Worm (Caenorhabditis elegans): ENCODE results near the gene srv-10.

Gene srv-10

ce11 chrV:13411225-13411991, 12.3 kb upstream of the srv-10 start:
- TF ChIP-seq sma-3 (GFP tag; optimal IDR thresholded peaks at IDR 0.05) (no peak), ama-1 (optimal IDR thresholded peaks at IDR 0.05) (peak; percentile 67), crh-2 (tag; optimal IDR thresholded peaks at IDR 0.05) (no peak), alr-1 (tag; optimal IDR thresholded peaks at IDR 0.05) (no peak), blmp-1 (tag; optimal IDR thresholded peaks at IDR 0.05; ENCODE audit: insufficient read depth) (peak; percentile 65), ceh-16 (tag; optimal IDR thresholded peaks at IDR 0.05) (no peak), egl-27 (tag; optimal IDR thresholded peaks at IDR 0.05) (no peak), sem-4 (tag; optimal IDR thresholded peaks at IDR 0.05) (no peak), fos-1 (tag; optimal IDR thresholded peaks at IDR 0.05) (no peak), elt-1 (tag; optimal IDR thresholded peaks at IDR 0.05) (no peak), unc-55 (GFP tag; optimal IDR thresholded peaks at IDR 0.05) (no peak), snpc-4 (tag; optimal IDR thresholded peaks at IDR 0.05) (no peak), F13H6.1 (tag; optimal IDR thresholded peaks at IDR 0.05) (no peak), ztf-11 (tag; optimal IDR thresholded peaks at IDR 0.05) (no peak), elt-3 (tag; optimal IDR thresholded peaks at IDR 0.05) (peak; percentile 68)

ce11 chrV:13411992-13412298, 11.8 kb upstream of the srv-10 start:
- TF ChIP-seq elt-3 (tag; optimal IDR thresholded peaks at IDR 0.05) (no peak), nhr-25 (tag; optimal IDR thresholded peaks at IDR 0.05) (peak; percentile 78), crh-2 (tag; optimal IDR thresholded peaks at IDR 0.05) (no peak), nhr-11 (tag; optimal IDR thresholded peaks at IDR 0.05) (no peak), nhr-21 (tag; optimal IDR thresholded peaks at IDR 0.05) (peak; percentile 1), mab-5 (tag; optimal IDR thresholded peaks at IDR 0.05) (no peak)

- TF ChIP-seq F13H6.1 (tag; optimal IDR thresholded peaks at IDR 0.05) = no peak
- TF ChIP-seq dmd-4 (tag; optimal IDR thresholded peaks at IDR 0.05) = no peak
- TF ChIP-seq ama-1 (optimal IDR thresholded peaks at IDR 0.05) = no peak
- peak; percentile 3 for TF ChIP-seq blmp-1 (tag; optimal IDR thresholded peaks at IDR 0.05; ENCODE audit: insufficient read depth)
- peak; percentile 47 for TF ChIP-seq nhr-21 (tag; optimal IDR thresholded peaks at IDR 0.05)
- no peak for TF ChIP-seq sma-9 (GFP tag; optimal IDR thresholded peaks at IDR 0.05)
- TF ChIP-seq sma-9 (tag; optimal IDR thresholded peaks at IDR 0.05) = no peak
- TF ChIP-seq peb-1 (tag; optimal IDR thresholded peaks at IDR 0.05) = peak; percentile 38
- TF ChIP-seq sem-4 (tag; optimal IDR thresholded peaks at IDR 0.05) = no peak
- TF ChIP-seq nhr-11 (tag; optimal IDR thresholded peaks at IDR 0.05) = no peak
- TF ChIP-seq ZK546.5 (tag; optimal IDR thresholded peaks at IDR 0.05) = no peak
- TF ChIP-seq unc-55 (GFP tag; optimal IDR thresholded peaks at IDR 0.05) = no peak
These were observed 10.4 kb upstream of the srv-10 start for ce11 chrV:13413301-13413700.

- TF ChIP-seq sma-3 (GFP tag; optimal IDR thresholded peaks at IDR 0.05) (no peak), peb-1 (tag; optimal IDR thresholded peaks at IDR 0.05) (peak; percentile 24), nhr-129 (tag; optimal IDR thresholded peaks at IDR 0.05) (no peak)
These were observed 9.1 kb upstream of the srv-10 start, which contains the start of gene cut-2 for ce11 chrV:13414585-13414984. cut-2 (plus strand) TSS chrV:13414949.

- TF ChIP-seq fos-1 (tag; optimal IDR thresholded peaks at IDR 0.05) (no peak), ceh-16 (tag; optimal IDR thresholded peaks at IDR 0.05) (no peak), aly-2 (tag; optimal IDR thresholded peaks at IDR 0.05) (no peak), ZK546.5 (tag; optimal IDR thresholded peaks at IDR 0.05) (no peak), egl-27 (tag; optimal IDR thresholded peaks at IDR 0.05) (no peak), elt-1 (tag; optimal IDR thresholded peaks at IDR 0.05) (no peak), nhr-21 (tag; optimal IDR thresholded peaks at IDR 0.05) (no peak), lin-11 (tag; optimal IDR thresholded peaks at IDR 0.05) (no peak), blmp-1 (tag; optimal IDR thresholded peaks at IDR 0.05; ENCODE audit: insufficient read depth) (no peak), nhr-23 (tag; optimal IDR thresholded peaks at IDR 0.05) (no peak), peb-1 (tag; optimal IDR thresholded peaks at IDR 0.05) (no peak), lsy-2 (tag; optimal IDR thresholded peaks at IDR 0.05) (no peak), mdl-1 (tag; optimal IDR thresholded peaks at IDR 0.05) (no peak), nhr-25 (tag; optimal IDR thresholded peaks at IDR 0.05) (no peak), gmeb-1 (tag; optimal IDR thresholded peaks at IDR 0.05) (no peak), sem-4 (tag; optimal IDR thresholded peaks at IDR 0.05) (no peak), sma-9 (GFP tag; optimal IDR thresholded peaks at IDR 0.05) (no peak), sma-9 (tag; optimal IDR thresholded peaks at IDR 0.05) (no peak)
These were observed 8.2 kb upstream of the srv-10 start for ce11 chrV:13415462-13415861.

All from whole organism, L2 larva.